Fruit fly (Drosophila melanogaster) ovary, adult (tissue): ENCODE results near the gene CG14855.

Experiments used
- CG17801 ChIP-seq: fragments of 200-800 bp; optimal IDR thresholded peaks from 2 replicates; lab custom pipeline; 2019; ENCODE audit warnings: missing biosample characterization, mild to moderate bottlenecking, missing genetic modification characterization, moderate library complexity; ENCODE audit not compliant: partially characterized antibody

The CG14855 gene

DNA sequence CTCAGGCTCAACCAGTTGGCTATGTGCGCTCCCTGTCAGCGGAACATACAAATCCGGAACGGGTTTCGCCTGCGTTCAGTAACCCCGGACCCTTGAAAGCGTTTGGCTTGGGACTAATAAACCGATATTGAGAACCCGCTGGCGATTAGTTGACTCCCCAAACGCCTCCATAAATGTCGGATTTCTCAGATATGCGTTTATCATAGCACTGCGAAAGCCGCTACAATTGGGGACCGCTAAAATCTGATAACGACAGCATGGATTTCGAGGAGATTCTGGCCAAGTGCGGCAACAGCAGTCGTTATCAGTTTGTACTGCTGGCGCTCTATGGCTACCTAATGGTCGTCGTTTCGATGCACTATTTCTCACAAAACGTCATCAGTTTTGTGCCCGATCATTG lies at the start of gene CG14855:
Gene CG14855 (plus strand): TSS at position 12 of the 400 bp plus-strand sequence.
- no peak for TF ChIP-seq CG17801

- TF ChIP-seq CG17801 = no peak
Measured at dm6 chr3R:14747259-14747856, 48.7 kb upstream of the CG14855 start.

DNA sequence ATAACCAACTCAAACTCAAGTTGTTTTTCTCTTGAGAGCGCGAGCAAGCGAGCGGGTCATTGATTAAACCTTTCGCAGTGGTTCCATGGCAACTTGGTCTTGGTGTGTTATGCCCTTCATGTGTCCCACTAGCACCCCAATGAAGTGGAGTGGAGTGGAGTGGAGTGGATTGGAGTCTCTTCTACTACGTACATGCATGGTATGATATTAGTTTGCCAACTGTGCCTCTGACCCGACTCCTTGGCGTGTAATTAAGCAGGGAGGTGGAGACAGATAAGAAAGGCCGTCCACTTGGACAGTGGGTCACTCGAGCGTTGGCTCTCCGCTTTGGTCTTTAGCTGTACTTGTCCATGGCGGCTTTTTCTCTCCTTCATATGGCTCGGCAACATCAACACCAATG lies 48.2 kb upstream of the CG14855 start:
- no peak for TF ChIP-seq CG17801

DNA sequence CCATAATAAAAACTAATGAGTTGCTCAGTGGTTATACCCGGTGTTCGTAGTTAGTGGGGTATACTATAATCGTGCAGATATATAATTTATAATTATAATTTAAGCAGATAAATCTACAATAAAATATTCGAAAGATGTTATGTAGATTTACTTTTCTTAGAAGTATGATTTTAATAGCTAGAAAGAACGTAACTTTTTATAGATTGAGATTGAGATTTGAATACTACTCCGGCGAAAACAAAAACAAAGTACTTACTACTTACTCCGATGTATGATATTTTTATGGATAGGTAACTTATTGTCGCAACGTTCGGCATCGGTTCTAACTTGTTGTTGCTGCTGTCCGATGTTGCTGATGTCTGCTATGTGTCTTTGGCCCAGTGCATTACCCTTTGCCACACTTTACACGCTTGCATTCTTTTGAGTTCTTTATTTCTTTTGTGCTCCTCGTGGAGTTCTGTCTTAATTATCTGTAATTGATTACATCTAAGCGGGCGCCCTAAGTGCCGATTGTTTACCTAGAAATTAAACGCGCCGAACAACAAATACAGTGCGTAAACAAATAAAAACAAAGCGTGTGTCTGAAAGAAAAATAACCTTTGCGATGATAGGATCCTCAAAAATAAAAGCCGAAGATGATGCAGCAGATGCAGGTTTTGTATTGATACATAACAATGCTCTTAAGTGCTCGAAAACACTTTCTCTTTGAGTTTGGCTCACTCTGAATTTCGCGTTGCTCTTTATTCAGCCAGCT lies 47.6 kb upstream of the CG14855 start:
- TF ChIP-seq CG17801 = no peak

- TF ChIP-seq CG17801 = peak; percentile 67
Measured at dm6 chr3R:14749077-14749798, 46.9 kb upstream of the CG14855 start.

dm6 chr3R:14751023-14751422 lies 45.1 kb upstream of the CG14855 start, which contains the start of gene smp-30:
TSS of gene smp-30 (minus strand) at chr3R:14751246.
- TF ChIP-seq CG17801 = no peak

DNA sequence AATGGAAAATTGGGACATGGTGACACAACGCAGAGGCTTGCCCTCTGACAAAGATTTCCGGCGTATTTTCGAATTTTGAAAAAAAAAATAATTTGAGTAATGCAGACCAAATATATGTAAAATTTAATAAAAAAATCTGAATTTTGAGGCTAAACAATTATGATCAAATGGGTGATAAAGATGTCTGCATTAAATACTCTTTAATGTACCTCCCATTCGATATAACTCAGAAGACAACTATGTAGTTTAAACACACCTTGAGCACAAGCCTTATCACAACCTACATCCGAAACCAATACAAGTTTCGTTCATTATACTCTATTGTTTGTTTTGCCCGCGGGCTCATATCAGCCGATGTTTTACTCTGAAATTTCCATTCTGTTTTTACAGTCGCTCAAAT lies 41.7 kb upstream of the CG14855 start, which contains the start of gene CG7362:
Gene CG7362 (minus strand): TSS at position 101 of the 400 bp plus-strand sequence.
- no peak for TF ChIP-seq CG17801

DNA sequence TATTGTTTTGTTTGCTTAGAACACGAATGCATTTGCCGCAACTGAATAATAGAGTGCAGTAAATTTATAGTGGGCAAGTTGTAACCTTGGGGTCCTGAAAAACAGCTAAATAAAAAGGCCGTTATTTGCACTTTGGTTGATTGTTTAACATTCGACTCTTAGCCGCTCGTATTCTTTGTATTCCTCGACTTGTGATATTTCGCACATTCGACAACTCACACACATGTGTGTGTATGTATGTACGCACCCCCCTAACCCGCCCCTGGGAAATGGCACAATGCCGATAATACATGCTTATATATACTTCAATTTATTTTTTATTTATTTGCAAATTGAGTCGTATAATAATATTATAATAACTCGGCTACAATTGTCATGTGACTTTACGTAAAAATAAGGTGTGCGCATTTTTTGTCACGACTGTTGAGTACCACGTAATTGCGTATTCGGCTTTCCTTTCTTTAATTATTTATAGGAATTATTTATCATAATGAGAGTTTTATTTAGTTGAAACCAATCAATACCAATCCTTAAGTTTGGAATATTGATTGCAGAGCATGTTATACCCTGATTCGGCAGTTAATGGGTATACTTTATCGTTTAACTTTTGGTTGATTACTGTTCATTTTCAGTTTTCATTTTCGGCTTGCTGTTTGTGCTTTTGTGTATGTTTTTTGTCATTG lies 41.2 kb upstream of the CG14855 start:
- peak; percentile 92 for TF ChIP-seq CG17801

DNA sequence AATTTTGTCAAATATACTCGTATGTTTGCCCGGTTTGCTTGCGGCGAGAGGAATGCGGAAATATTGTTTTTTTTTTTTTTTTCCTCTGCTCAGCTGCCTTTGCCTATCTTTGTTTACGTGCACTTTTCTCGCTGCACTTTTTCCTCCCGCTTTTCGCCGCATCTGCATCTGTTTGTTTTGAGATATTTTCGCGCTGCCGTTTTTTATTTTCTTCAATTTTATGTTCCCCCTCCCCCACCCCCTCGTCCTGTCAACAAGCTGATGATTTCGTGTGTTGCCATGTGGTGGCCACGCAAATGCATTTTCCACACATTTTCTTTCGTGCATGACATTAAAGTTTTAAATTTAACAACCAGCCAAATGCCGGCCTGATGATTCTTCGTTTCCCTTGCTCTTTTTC lies 40.1 kb upstream of the CG14855 start:
- no peak for TF ChIP-seq CG17801

DNA sequence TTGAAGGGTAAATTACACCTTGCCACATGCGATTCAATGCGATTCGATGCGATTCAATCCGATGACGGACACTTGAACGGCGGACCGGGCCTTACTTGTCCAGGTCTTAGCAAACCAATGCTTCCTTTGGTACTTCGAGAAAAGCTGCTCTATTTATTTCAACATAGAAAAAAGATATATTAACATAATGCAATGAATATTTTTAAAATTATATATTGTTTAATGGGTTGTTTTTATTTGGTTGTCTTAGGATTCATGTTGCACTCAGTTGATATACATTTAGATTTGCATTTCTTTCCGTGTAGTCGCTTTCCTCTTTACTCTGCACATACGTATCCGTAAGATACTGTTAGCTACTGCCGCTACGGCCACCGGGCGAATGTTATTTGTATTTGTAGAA lies 37.8 kb upstream of the CG14855 start:
- no peak for TF ChIP-seq CG17801

DNA sequence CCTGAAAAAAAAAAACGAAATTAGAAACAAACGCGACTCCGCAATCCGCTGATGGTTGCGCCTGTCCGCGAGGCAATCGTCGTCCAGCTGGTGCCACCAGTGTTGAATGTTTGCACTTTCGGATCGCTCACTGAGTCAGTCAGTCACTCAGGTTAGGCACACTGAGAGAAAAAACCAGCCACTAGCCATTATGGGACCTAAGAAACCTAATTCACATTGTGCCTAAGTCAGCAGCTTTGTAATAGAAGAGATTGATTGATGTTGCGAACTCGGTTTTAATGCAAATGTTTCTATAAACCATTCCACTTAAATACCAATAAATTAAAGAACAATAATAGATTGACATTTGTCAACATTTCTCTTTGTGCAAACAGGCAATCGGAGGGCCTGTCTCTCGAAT lies 35.0 kb upstream of the CG14855 start:
- no peak for TF ChIP-seq CG17801

- no peak for TF ChIP-seq CG17801
Measured at dm6 chr3R:14763487-14763886, 32.6 kb upstream of the CG14855 start.

dm6 chr3R:14764131-14764530 lies 32.0 kb upstream of the CG14855 start:
- TF ChIP-seq CG17801 = no peak

DNA sequence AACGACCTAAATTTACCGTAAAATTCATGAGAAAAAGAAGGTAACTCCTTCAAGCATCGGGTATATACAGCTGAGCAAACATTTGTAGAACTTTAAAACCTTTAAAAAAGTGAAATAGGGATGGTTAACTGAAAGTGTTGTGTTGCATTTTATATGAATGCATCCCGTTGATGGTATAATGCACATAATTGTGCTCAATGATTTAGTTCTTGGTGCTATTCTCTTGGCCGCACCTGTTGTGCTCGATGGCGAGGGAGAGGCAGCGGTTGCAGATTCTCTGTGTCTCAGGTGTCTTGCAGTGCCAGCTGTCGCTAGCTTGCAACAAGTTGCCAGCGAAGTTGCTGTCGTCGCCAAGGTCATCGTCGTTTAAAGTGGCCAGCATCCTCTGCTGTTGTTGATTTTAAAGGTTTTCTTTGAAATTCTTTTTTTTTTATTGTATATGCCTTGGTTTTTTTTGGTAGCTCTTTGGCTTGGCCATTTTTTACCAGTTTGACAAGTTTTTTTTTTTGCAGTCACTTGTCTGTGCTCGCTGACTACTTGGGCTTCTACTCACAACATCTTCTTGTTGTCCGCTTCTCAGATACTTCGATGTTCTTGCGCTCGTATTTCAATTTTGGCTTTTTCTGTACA lies 30.6 kb upstream of the CG14855 start:
- no peak for TF ChIP-seq CG17801

- no peak for TF ChIP-seq CG17801
Measured at dm6 chr3R:14766439-14767025, 29.6 kb upstream of the CG14855 start.

DNA sequence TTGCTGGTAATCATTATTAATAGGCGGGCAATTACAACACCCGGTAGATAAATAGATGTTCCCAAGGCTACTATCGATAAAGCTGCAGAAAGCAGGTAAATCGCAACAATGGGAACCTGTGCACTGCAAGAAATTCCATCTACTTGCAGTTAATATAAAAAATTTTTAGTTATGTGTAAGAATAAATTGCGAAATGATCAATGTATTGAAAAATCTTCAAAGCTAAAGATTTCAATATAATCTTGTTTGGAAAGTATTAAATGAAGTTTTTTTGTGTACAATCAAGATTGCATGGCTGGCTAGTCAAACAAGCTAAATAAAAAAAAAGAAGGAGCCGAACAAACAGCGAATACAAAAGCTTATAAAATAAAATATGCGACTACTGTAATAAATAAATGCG lies 20.7 kb upstream of the CG14855 start:
- no peak for TF ChIP-seq CG17801
